Comparison of ENCODE assay signal across 5 fruit fly cellular contexts in the genomic region with DNA sequence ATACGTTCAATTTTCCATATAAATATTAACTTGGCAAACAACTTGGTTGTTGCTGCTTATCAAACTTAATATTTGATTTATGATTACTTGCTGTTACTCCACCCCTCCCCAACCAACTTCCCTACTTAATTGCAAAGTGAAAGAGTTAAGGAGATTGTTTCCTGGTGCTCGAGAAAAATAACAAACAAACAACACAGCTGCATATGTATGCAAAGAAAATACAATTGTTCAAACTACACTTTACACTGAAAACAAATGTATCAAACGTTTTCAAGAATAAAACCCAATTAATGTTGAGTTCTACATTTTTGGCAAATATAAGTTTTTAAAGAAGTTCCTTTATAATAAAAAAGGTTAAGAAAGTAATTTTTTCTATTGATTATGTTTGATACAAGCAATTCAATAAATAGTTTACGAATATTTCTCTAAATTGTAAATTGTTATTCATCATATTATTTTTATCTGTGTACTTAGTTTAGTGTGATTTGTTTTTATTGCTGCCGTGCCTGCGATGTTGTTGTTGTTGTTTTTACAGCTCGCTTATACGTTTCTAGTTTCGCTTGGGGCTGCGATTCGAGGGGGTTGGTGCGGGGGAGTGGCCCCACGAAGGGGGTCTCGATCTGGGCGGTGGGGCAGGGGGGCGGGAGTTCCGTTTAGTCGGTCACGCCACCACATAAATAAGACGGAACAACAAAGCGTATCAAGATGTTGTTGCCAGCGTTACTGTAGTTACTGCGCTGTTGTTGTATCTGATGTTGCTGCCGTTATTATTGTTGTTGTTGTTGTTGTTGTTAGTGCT.
A peak's percentile ranks its signal among the peaks of the same experiment; 100 is the strongest.
TF ChIP-seq lines count a peak whose summit lies in the region.

No protein-coding gene starts in this region.

- peak; percentile 2 for TF ChIP-seq CTCF in whole organism, embryonic (GFP tag; optimal IDR thresholded peaks at IDR 0.05; lab: Kevin White, UChicago)

TF ChIP-seq in whole organism, adult, 20 proteins besides CTCF, POLR2A, EP300 and RAD21 (continues in another document):
- TF ChIP-seq tj (GFP tag; optimal IDR thresholded peaks at IDR 0.05; lab: Kevin White, UChicago) (no peak), CG12768 (GFP tag; optimal IDR thresholded peaks at IDR 0.05; lab: Kevin White, UChicago) (peak; percentile 60), CG33017 (tag; optimal IDR thresholded peaks at IDR 0.05; lab: Kevin White, UChicago) (peak; percentile 77), Mnt (GFP tag; optimal IDR thresholded peaks at IDR 0.05; lab: Kevin White, UChicago) (no peak), cnc (optimal IDR thresholded peaks at IDR 0.05; lab: Kevin White, UChicago) (no peak), CG7101 (tag; optimal IDR thresholded peaks at IDR 0.05; lab: Kevin White, UChicago) (peak; percentile 64), bab1 (GFP tag; optimal IDR thresholded peaks at IDR 0.05; lab: Kevin White, UChicago) (no peak), Clk (GFP tag; optimal IDR thresholded peaks at IDR 0.05; lab: Kevin White, UChicago) (no peak), Hr96 (GFP tag; optimal IDR thresholded peaks at IDR 0.05; lab: Kevin White, UChicago) (peak; percentile 0), toe (GFP tag; optimal IDR thresholded peaks at IDR 0.05; lab: Kevin White, UChicago) (no peak), CG5204 (GFP tag; optimal IDR thresholded peaks at IDR 0.05; lab: Kevin White, UChicago) (peak; percentile 33), kay (GFP tag; lab: Kevin White, UChicago; ENCODE audit: borderline replicate concordance) (no peak), CG1620 (GFP tag; optimal IDR thresholded peaks at IDR 0.05; lab: Kevin White, UChicago) (no peak), CG7045 (GFP tag; optimal IDR thresholded peaks at IDR 0.05; lab: Kevin White, UChicago) (peak; percentile 70), Crg-1 (GFP tag; optimal IDR thresholded peaks at IDR 0.05; lab: Kevin White, UChicago) (no peak), pad (GFP tag; optimal IDR thresholded peaks at IDR 0.05; lab: Kevin White, UChicago) (no peak), ovo (GFP tag; optimal IDR thresholded peaks at IDR 0.05; lab: Kevin White, UChicago) (no peak)

TF ChIP-seq in whole organism, embryonic, 481 proteins besides CTCF, POLR2A, EP300 and RAD21 (continues in another document):
- no peak for TF ChIP-seq Ets65A (GFP tag; lab: Kevin White, UChicago)
- TF ChIP-seq Hmx (GFP tag; optimal IDR thresholded peaks at IDR 0.05; lab: Kevin White, UChicago) = no peak
- no peak for TF ChIP-seq CG34422 (GFP tag; IDR thresholded peaks at IDR 0.05; lab: Robert Waterston, UW)
- TF ChIP-seq CG9215 (GFP tag; IDR thresholded peaks at IDR 0.05; lab: Robert Waterston, UW) = peak; percentile 29; the same call in 1 of the 2 replicates
- TF ChIP-seq CG10366 (GFP tag; IDR thresholded peaks at IDR 0.05; lab: Robert Waterston, UW) = no peak; the same call in 1 of the 2 replicates
- TF ChIP-seq CG15269 (tag; optimal IDR thresholded peaks at IDR 0.05; lab: Kevin White, UChicago) = peak; percentile 82
- TF ChIP-seq ab (GFP tag; optimal IDR thresholded peaks at IDR 0.05; lab: Kevin White, UChicago) = no peak
- TF ChIP-seq CG17802 (tag; optimal IDR thresholded peaks at IDR 0.05; lab: Kevin White, UChicago) = no peak
- peak; percentile 26; the same call in 1 of the 3 replicates for TF ChIP-seq gce (GFP tag; IDR thresholded peaks at IDR 0.05; lab: Robert Waterston, UW)
- peak; percentile 59 for TF ChIP-seq CG18764 (GFP tag; optimal IDR thresholded peaks at IDR 0.05; lab: Kevin White, UChicago)
- peak; percentile 61 for TF ChIP-seq CG1529 (GFP tag; optimal IDR thresholded peaks at IDR 0.05; lab: Kevin White, UChicago)
- peak; percentile 79 for TF ChIP-seq CG10267 (tag; optimal IDR thresholded peaks at IDR 0.05; lab: Kevin White, UChicago)
- peak; percentile 68 for TF ChIP-seq CG1233 (GFP tag; optimal IDR thresholded peaks at IDR 0.05; lab: Kevin White, UChicago)
- TF ChIP-seq CG16779 (GFP tag; IDR thresholded peaks at IDR 0.05; lab: Robert Waterston, UW) = no peak
- no peak for TF ChIP-seq CG15073 (GFP tag; optimal IDR thresholded peaks at IDR 0.05; lab: Kevin White, UChicago)
- TF ChIP-seq Nf-YA (GFP tag; IDR thresholded peaks at IDR 0.05; lab: Robert Waterston, UW) = no peak
- TF ChIP-seq sug (tag; optimal IDR thresholded peaks at IDR 0.05; lab: Kevin White, UChicago) = peak; percentile 76

TF ChIP-seq in whole organism, prepupa, 60 proteins besides CTCF, POLR2A, EP300 and RAD21 (continues in another document):
- TF ChIP-seq CG6163 (GFP tag; IDR thresholded peaks at IDR 0.05; lab: Robert Waterston, UW) (0 out of 3 replicates have a peak, but pooled peaks have one; percentile 11), CG3032 (tag; optimal IDR thresholded peaks at IDR 0.05; lab: Kevin White, UChicago) (peak; percentile 49), CG6808 (GFP tag; optimal IDR thresholded peaks at IDR 0.05; lab: Kevin White, UChicago) (peak; percentile 54), Eip78C (GFP tag; lab: Kevin White, UChicago) (peak; percentile 88), CG1621 (tag; optimal IDR thresholded peaks at IDR 0.05; lab: Kevin White, UChicago) (peak; percentile 37), CG11294 (GFP tag; IDR thresholded peaks at IDR 0.05; lab: Robert Waterston, UW) (no peak; the same call in 1 of the 2 replicates), CG6854 (GFP tag; optimal IDR thresholded peaks at IDR 0.05; lab: Kevin White, UChicago) (no peak), CG15336 (GFP tag; IDR thresholded peaks at IDR 0.05; lab: Robert Waterston, UW) (peak; percentile 91), fkh (GFP tag; optimal IDR thresholded peaks at IDR 0.05; lab: Kevin White, UChicago) (peak; percentile 80), OdsH (GFP tag; optimal IDR thresholded peaks at IDR 0.05; lab: Kevin White, UChicago) (peak; percentile 59), Blimp-1 (GFP tag; optimal IDR thresholded peaks at IDR 0.05; lab: Kevin White, UChicago) (no peak), cyc (GFP tag; optimal IDR thresholded peaks at IDR 0.05; lab: Kevin White, UChicago) (no peak), CG8119 (GFP tag; IDR thresholded peaks at IDR 0.05; lab: Robert Waterston, UW) (peak; percentile 92), CG11902 (GFP tag; optimal IDR thresholded peaks at IDR 0.05; lab: Kevin White, UChicago) (no peak), fd59A (GFP tag; optimal IDR thresholded peaks at IDR 0.05; lab: Kevin White, UChicago) (peak; percentile 27), Eip75B (GFP tag; optimal IDR thresholded peaks at IDR 0.05; lab: Kevin White, UChicago) (peak; percentile 28), CG11762 (GFP tag; optimal IDR thresholded peaks at IDR 0.05; lab: Kevin White, UChicago; ENCODE audit: insufficient read depth) (peak; percentile 33)

TF ChIP-seq in whole organism, pupa, 21 proteins besides CTCF, POLR2A, EP300 and RAD21 (continues in another document):
- TF ChIP-seq CG17806 (tag; optimal IDR thresholded peaks at IDR 0.05; lab: Kevin White, UChicago) (peak; percentile 66), CG34367 (tag; optimal IDR thresholded peaks at IDR 0.05; lab: Kevin White, UChicago) (peak; percentile 28), CG10348 (GFP tag; IDR thresholded peaks at IDR 0.05; lab: Robert Waterston, UW) (no peak), Ets98B (GFP tag; IDR thresholded peaks at IDR 0.05; lab: Robert Waterston, UW) (peak; percentile 28; the same call in 1 of the 2 replicates), CG8301 (tag; optimal IDR thresholded peaks at IDR 0.05; lab: Kevin White, UChicago) (peak; percentile 82), CG13204 (GFP tag; optimal IDR thresholded peaks at IDR 0.05; lab: Kevin White, UChicago) (peak; percentile 55), CG15710 (tag; optimal IDR thresholded peaks at IDR 0.05; lab: Kevin White, UChicago) (peak; percentile 54), CG8159 (tag; optimal IDR thresholded peaks at IDR 0.05; lab: Kevin White, UChicago) (peak; percentile 75), CG9948 (tag; optimal IDR thresholded peaks at IDR 0.05; lab: Kevin White, UChicago) (peak; percentile 73), CG12605 (GFP tag; IDR thresholded peaks at IDR 0.05; lab: Robert Waterston, UW) (peak; percentile 47; the same call in 1 of the 2 replicates), gl (tag; optimal IDR thresholded peaks at IDR 0.05; lab: Kevin White, UChicago) (peak; percentile 62), Pif1A (GFP tag; optimal IDR thresholded peaks at IDR 0.05; lab: Kevin White, UChicago) (no peak), CG14655 (GFP tag; optimal IDR thresholded peaks at IDR 0.05; lab: Kevin White, UChicago) (peak; percentile 71), Pif1B (GFP tag; optimal IDR thresholded peaks at IDR 0.05; lab: Kevin White, UChicago) (no peak), fd96Ca (GFP tag; IDR thresholded peaks at IDR 0.05; lab: Robert Waterston, UW) (peak; percentile 69; the same call in 1 of the 3 replicates), CG32121 (GFP tag; IDR thresholded peaks at IDR 0.05; lab: Robert Waterston, UW) (peak; percentile 75), CG4496 (GFP tag; IDR thresholded peaks at IDR 0.05; lab: Robert Waterston, UW) (peak; percentile 48; the same call in 1 of the 3 replicates)

TF ChIP-seq in whole organism, wandering third instar larva, 38 proteins besides CTCF, POLR2A, EP300 and RAD21:
- TF ChIP-seq Dfd (GFP tag; optimal IDR thresholded peaks at IDR 0.05; lab: Kevin White, UChicago) = peak; percentile 89
- no peak for TF ChIP-seq h (GFP tag; optimal IDR thresholded peaks at IDR 0.05; lab: Kevin White, UChicago)
- TF ChIP-seq N (GFP tag; optimal IDR thresholded peaks at IDR 0.05; lab: Kevin White, UChicago) = no peak
- no peak for TF ChIP-seq dmrt93B (GFP tag; optimal IDR thresholded peaks at IDR 0.05; lab: Kevin White, UChicago)
- peak; percentile 57 for TF ChIP-seq sv (GFP tag; optimal IDR thresholded peaks at IDR 0.05; lab: Kevin White, UChicago)
- TF ChIP-seq foxo (GFP tag; optimal IDR thresholded peaks at IDR 0.05; lab: Kevin White, UChicago) = no peak
- TF ChIP-seq Myc (optimal IDR thresholded peaks at IDR 0.05; lab: Kevin White, UChicago) = no peak
- TF ChIP-seq sage (GFP tag; optimal IDR thresholded peaks at IDR 0.05; lab: Kevin White, UChicago) = no peak
- TF ChIP-seq usp (GFP tag; optimal IDR thresholded peaks at IDR 0.05; lab: Kevin White, UChicago) = no peak
- no peak for TF ChIP-seq dl (GFP tag; optimal IDR thresholded peaks at IDR 0.05; lab: Kevin White, UChicago; ENCODE audit: insufficient read depth in 1 of 2, partially characterized antibody in 2 of 2)
